Worm (Caenorhabditis elegans) whole organism, midembryonic: ENCODE data around the gene T04F8.2.

Experiments
- cog-1 ChIP-seq: sonication (generic microtip); optimal IDR thresholded peaks from 2 replicates; lab custom pipeline; 2016; ENCODE audit warnings: missing genetic modification characterization, missing compliant biosample characterization
- klf-2 ChIP-seq: fragments of 200-800 bp; sonication (Bioruptor generic); conservative IDR thresholded peaks from 2 replicates; pipeline ENCODE4 v1.3.6; 2022; ENCODE audit warnings: missing genetic modification reagents, missing genetic modification characterization, missing compliant biosample characterization
- med-1 ChIP-seq: sonication (generic microtip); optimal IDR thresholded peaks from 2 replicates; lab custom pipeline; 2017; ENCODE audit warnings: missing genetic modification characterization, mild to moderate bottlenecking, missing compliant biosample characterization, antibody characterized with exemption, missing genetic modification reagents; ENCODE audit not compliant: insufficient read depth
- ref-1 ChIP-seq: fragments of 200-800 bp; sonication (Bioruptor generic); conservative IDR thresholded peaks from 2 replicates; pipeline ENCODE4 v1.3.6; 2022; ENCODE audit warnings: missing genetic modification reagents, missing genetic modification characterization, missing compliant biosample characterization
- tab-1 ChIP-seq: fragments of 200-800 bp; sonication (Bioruptor generic); IDR thresholded peaks from 2 replicates; pipeline ENCODE4 v1.3.6; 2022; ENCODE audit warnings: missing genetic modification characterization, missing compliant biosample characterization
- ztf-23 ChIP-seq: fragments of 200-800 bp; sonication (Bioruptor generic); IDR thresholded peaks from 2 replicates; pipeline ENCODE4 v1.3.6; 2022; ENCODE audit warnings: missing genetic modification reagents, missing genetic modification characterization, missing compliant biosample characterization
- ztf-29 ChIP-seq: fragments of 200-800 bp; sonication (Bioruptor generic); IDR thresholded peaks from 2 replicates; pipeline ENCODE4 v1.3.6; 2022; ENCODE audit warnings: missing genetic modification reagents, missing genetic modification characterization, missing compliant biosample characterization

DNA sequence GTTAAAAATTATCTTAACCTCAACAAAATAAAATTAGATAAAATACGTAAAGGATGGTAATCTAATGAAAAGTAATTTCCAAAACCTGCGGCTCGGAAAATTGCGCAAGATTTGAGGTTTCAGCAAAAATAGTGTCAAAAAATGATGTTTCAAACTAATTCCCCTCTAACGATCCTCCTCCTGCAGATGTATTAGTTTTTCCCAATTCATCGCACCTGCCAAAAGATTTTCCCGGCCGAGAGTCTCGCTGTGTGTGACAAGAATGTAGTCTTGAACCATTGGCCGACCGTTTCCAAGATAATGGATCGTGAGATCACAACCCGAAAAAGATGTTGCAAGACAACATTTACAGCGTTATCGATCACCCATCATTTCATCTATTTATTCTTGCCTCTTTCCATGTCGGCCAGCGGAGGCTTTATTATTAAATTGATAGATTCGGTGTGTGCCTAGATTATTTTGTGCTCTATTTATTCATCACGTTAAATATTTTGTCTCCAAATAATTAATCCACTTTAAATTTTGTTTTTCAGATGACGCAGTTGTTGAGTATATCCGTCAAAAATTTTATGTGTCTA lies 33.7 kb upstream of the T04F8.2 start, which contains the start of the genes C44C10.10 and C44C10.5:
- no peak for TF ChIP-seq tab-1
- TF ChIP-seq ref-1 (GFP tag; lab: Robert Waterston, UW), result no peak
- no peak for TF ChIP-seq klf-2 (GFP tag; lab: Robert Waterston, UW)
- no peak for TF ChIP-seq cog-1
- no peak for TF ChIP-seq ztf-29 (GFP tag; lab: Robert Waterston, UW)
- no peak for TF ChIP-seq ztf-23 (GFP tag; lab: Robert Waterston, UW)
- TF ChIP-seq med-1, result no peak
